Worm (Caenorhabditis elegans) whole organism, L4/young adult: ENCODE measurements around the gene fbxa-25.

Source experiments
- W03F9.2 ChIP-seq: fragments of 150-350 bp; optimal IDR thresholded peaks from 2 replicates; lab custom pipeline; 2014; ENCODE audit warnings: missing biosample characterization, missing genetic modification characterization
- dao-5 ChIP-seq: sonication (generic microtip); optimal IDR thresholded peaks from 2 replicates; lab custom pipeline; 2016; ENCODE audit warnings: missing genotype, missing genetic modification characterization, moderate library complexity, missing compliant biosample characterization
- him-1 ChIP-seq: sonication (generic microtip); optimal IDR thresholded peaks from 2 replicates; lab custom pipeline; 2016; ENCODE audit warnings: missing genotype, missing genetic modification reagents, missing genetic modification characterization, missing compliant biosample characterization

DNA sequence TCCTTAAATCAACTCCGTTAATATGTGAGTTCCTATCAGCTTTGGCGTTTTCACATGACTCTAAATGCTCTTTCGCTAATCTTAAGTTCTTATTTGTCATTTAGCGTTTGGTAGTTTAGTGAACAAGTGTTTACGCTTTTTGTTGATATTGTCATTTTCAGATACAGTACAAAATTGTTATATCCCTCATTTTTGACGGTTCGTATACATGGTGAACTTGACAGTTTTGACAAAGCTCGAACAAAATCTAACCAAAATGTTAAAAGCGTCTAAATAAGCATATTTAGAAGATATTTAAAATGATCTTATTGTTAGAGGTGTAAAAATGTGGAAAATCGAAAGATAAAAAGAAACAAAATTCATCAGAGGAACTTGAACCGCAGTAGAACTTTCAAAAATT lies 34.2 kb upstream of the fbxa-25 start:
- TF ChIP-seq dao-5 (tag; lab: Kevin White, UChicago) (no peak), him-1 (no peak), W03F9.2 (no peak)
